Worm (Caenorhabditis elegans) whole organism, L2 larva: ENCODE data around the gene acr-10.

ENCODE experiments used
- ZK546.5 ChIP-seq: sonication (generic microtip); optimal IDR thresholded peaks from 2 replicates; lab custom pipeline; 2017; ENCODE audit warnings: missing biosample characterization, missing genetic modification characterization
- blmp-1 ChIP-seq: sonication (generic microtip); optimal IDR thresholded peaks from 2 replicates; lab custom pipeline; 2017; ENCODE audit warnings: missing genetic modification characterization, mild to moderate bottlenecking, missing compliant biosample characterization, antibody characterized with exemption, moderate library complexity; ENCODE audit not compliant: insufficient read depth
- lsy-2 ChIP-seq, 2 experiments: fragments of 150-350 bp in 1 of 2; sonication (generic microtip) in 1 of 2; optimal IDR thresholded peaks; 2 replicates each; lab custom pipeline; 2014 to 2017; ENCODE audit warnings: missing biosample characterization in 2 of 2, missing genetic modification characterization in 2 of 2
- mab-5 ChIP-seq: fragments of 150-350 bp; optimal IDR thresholded peaks from 2 replicates; lab custom pipeline; 2014; ENCODE audit warnings: missing biosample characterization, missing genetic modification characterization
- nhr-10 ChIP-seq: sonication (generic microtip); optimal IDR thresholded peaks from 2 replicates; lab custom pipeline; 2017; ENCODE audit warnings: missing biosample characterization, missing genetic modification characterization
- nhr-23 ChIP-seq: fragments of 150-350 bp; optimal IDR thresholded peaks from 2 replicates; lab custom pipeline; 2014; ENCODE audit warnings: missing biosample characterization, missing genetic modification reagents, missing genetic modification characterization
- skn-1 ChIP-seq: sonication (generic microtip); optimal IDR thresholded peaks from 2 replicates; lab custom pipeline; 2017; ENCODE audit warnings: missing biosample characterization, missing genetic modification characterization
- snpc-4 ChIP-seq: fragments of 150-350 bp; optimal IDR thresholded peaks from 2 replicates; lab custom pipeline; 2014; ENCODE audit warnings: missing biosample characterization, missing genetic modification characterization
- unc-39 ChIP-seq: fragments of 150-350 bp; optimal IDR thresholded peaks from 2 replicates; lab custom pipeline; 2014; ENCODE audit warnings: missing biosample characterization, missing genetic modification characterization
- unc-55 ChIP-seq: fragments of 150-350 bp; sonication (generic microtip); optimal IDR thresholded peaks from 3 replicates; lab custom pipeline; 2014; ENCODE audit warnings: missing biosample characterization, missing genetic modification reagents, missing genetic modification characterization
- unc-62 ChIP-seq: fragments of 150-350 bp; optimal IDR thresholded peaks from 2 replicates; lab custom pipeline; 2014; ENCODE audit warnings: missing biosample characterization, missing genetic modification reagents, missing genetic modification characterization
- zag-1 ChIP-seq: fragments of 150-350 bp; optimal IDR thresholded peaks from 2 replicates; lab custom pipeline; 2014; ENCODE audit warnings: missing biosample characterization, missing genetic modification characterization
- ztf-11 ChIP-seq: sonication (generic microtip); optimal IDR thresholded peaks from 2 replicates; lab custom pipeline; 2017; ENCODE audit warnings: missing biosample characterization, missing genetic modification characterization

- TF ChIP-seq unc-62 (no peak), ZK546.5 (tag; lab: Kevin White, UChicago) (no peak), lsy-2 (tag; optimal IDR thresholded peaks at IDR 0.05; lab: Kevin White, UChicago) (no peak), unc-39 (tag; lab: Kevin White, UChicago) (no peak), zag-1 (no peak), mab-5 (tag; lab: Kevin White, UChicago) (no peak), blmp-1 (tag; lab: Kevin White, UChicago) (no peak), ztf-11 (tag; lab: Kevin White, UChicago) (no peak), skn-1 (tag; lab: Kevin White, UChicago) (peak; percentile 77), nhr-23 (tag; lab: Kevin White, UChicago) (no peak), nhr-10 (tag; lab: Kevin White, UChicago) (no peak), snpc-4 (tag; lab: Kevin White, UChicago) (no peak), unc-55 (GFP tag; lab: Kevin White, UChicago) (no peak)
These were observed 13.1 kb upstream of the acr-10 start for ce11 chrX:4008922-4009321.
